Worm (Caenorhabditis elegans) whole organism, L4 larva: ENCODE measurements around the gene F09C6.14.

Experiments
- ama-1 ChIP-seq: fragments of 150-350 bp; optimal IDR thresholded peaks from 2 replicates; lab custom pipeline; 2014; ENCODE audit warnings: inconsistent platforms, mixed read lengths
- ceh-32 ChIP-seq: sonication (generic microtip); optimal IDR thresholded peaks from 2 replicates; lab custom pipeline; 2016; ENCODE audit warnings: mild to moderate bottlenecking, missing genetic modification characterization, missing compliant biosample characterization; ENCODE audit not compliant: poor library complexity
- ceh-62 ChIP-seq: sonication (generic microtip); optimal IDR thresholded peaks from 2 replicates; lab custom pipeline; 2017; ENCODE audit warnings: missing biosample characterization, missing genetic modification characterization
- ces-1 ChIP-seq: fragments of 150-350 bp; sonication (generic microtip); optimal IDR thresholded peaks from 4 replicates; lab custom pipeline; 2014; ENCODE audit warnings: missing biosample characterization, missing genetic modification reagents, missing genetic modification characterization
- dmd-8 ChIP-seq: fragments of 200-800 bp; sonication (Bioruptor generic); IDR thresholded peaks from 2 replicates; pipeline ENCODE4 v1.3.6; 2022; ENCODE audit warnings: missing genetic modification characterization, missing compliant biosample characterization
- lin-13 ChIP-seq: fragments of 150-350 bp; optimal IDR thresholded peaks from 2 replicates; lab custom pipeline; 2014; ENCODE audit warnings: missing biosample characterization, missing genetic modification reagents, missing genetic modification characterization
- lin-39 ChIP-seq: fragments of 150-350 bp; optimal IDR thresholded peaks from 2 replicates; lab custom pipeline; 2014; ENCODE audit warnings: missing biosample characterization, missing genetic modification reagents, missing genetic modification characterization
- lsy-2 ChIP-seq, 2 experiments: fragments of 150-350 bp in 1 of 2; sonication (generic microtip) in 1 of 2; optimal IDR thresholded peaks; 2 replicates each; lab custom pipeline; 2014 to 2017; ENCODE audit warnings: missing biosample characterization in 2 of 2, missing genetic modification characterization in 2 of 2
- madf-5 ChIP-seq, 2 experiments: fragments of 200-800 bp; sonication (Bioruptor generic); IDR thresholded peaks; 2 replicates each; pipeline ENCODE4 v1.3.6; 2022; ENCODE audit warnings: missing compliant biosample characterization in 2 of 2, missing genetic modification characterization in 2 of 2
- nhr-237 ChIP-seq: sonication (generic microtip); optimal IDR thresholded peaks from 2 replicates; lab custom pipeline; 2017; ENCODE audit warnings: missing biosample characterization, missing genetic modification characterization
- skn-1 ChIP-seq: fragments of 150-350 bp; optimal IDR thresholded peaks from 2 replicates; lab custom pipeline; 2014; ENCODE audit warnings: missing biosample characterization, missing genetic modification characterization
- unc-39 ChIP-seq: sonication (generic microtip); optimal IDR thresholded peaks from 2 replicates; lab custom pipeline; 2017; ENCODE audit warnings: missing biosample characterization, missing genetic modification characterization
- zfp-2 ChIP-seq: sonication (generic microtip); optimal IDR thresholded peaks from 2 replicates; lab custom pipeline; 2016; ENCODE audit warnings: mild to moderate bottlenecking, missing genetic modification characterization, missing compliant biosample characterization

ce11 chrV:16919675-16920074 lies 38.9 kb downstream of the F09C6.14 start:
- no peak for TF ChIP-seq lsy-2 (tag; optimal IDR thresholded peaks at IDR 0.05; lab: Kevin White, UChicago)
- TF ChIP-seq dmd-8 (GFP tag; lab: Robert Waterston, UW): no peak
- TF ChIP-seq ces-1 (GFP tag; lab: Kevin White, UChicago): no peak
- no peak for TF ChIP-seq ama-1 (lab: Kevin White, UChicago)
- no peak for TF ChIP-seq ceh-62 (tag; lab: Kevin White, UChicago)
- TF ChIP-seq skn-1: no peak
- no peak for TF ChIP-seq ceh-32 (tag; lab: Kevin White, UChicago)
- TF ChIP-seq nhr-237 (tag; lab: Kevin White, UChicago): no peak
- TF ChIP-seq unc-39 (tag; lab: Kevin White, UChicago): no peak
- no peak for TF ChIP-seq madf-5 (GFP tag; IDR thresholded peaks at IDR 0.05; lab: Robert Waterston, UW)
- no peak for TF ChIP-seq lin-13
- TF ChIP-seq zfp-2 (tag; lab: Kevin White, UChicago): no peak
- TF ChIP-seq lin-39 (tag; lab: Kevin White, UChicago): no peak
